Worm (Caenorhabditis elegans) whole organism, L1 larva: ENCODE results near the gene bath-44.
A peak's percentile ranks its signal among the peaks of the same experiment; 100 is the strongest.

Source experiments
- C04F5.9 ChIP-seq: sonication (generic microtip); optimal IDR thresholded peaks from 2 replicates; lab custom pipeline; 2016; ENCODE audit warnings: missing genetic modification characterization, missing compliant biosample characterization
- F16B12.6 ChIP-seq: fragments of 150-350 bp; optimal IDR thresholded peaks from 2 replicates; lab custom pipeline; 2014; ENCODE audit warnings: missing biosample characterization, missing genetic modification characterization
- blmp-1 ChIP-seq: fragments of 150-350 bp; optimal IDR thresholded peaks from 2 replicates; lab custom pipeline; 2014; ENCODE audit warnings: missing biosample characterization, missing genetic modification characterization
- ceh-82 ChIP-seq, 3 experiments: fragments of 150-350 bp in 1 of 3; sonication (generic microtip) in 2 of 3; optimal IDR thresholded peaks; 2 replicates each; lab custom pipeline; 2014 to 2017; ENCODE audit warnings: missing biosample characterization in 3 of 3, missing genetic modification characterization in 3 of 3
- ceh-88 ChIP-seq: fragments of 200-800 bp; sonication (Bioruptor generic); IDR thresholded peaks from 2 replicates; pipeline ENCODE4 v1.3.6; 2022; ENCODE audit warnings: missing genetic modification characterization, missing compliant biosample characterization
- dsc-1 ChIP-seq: sonication (generic microtip); optimal IDR thresholded peaks from 2 replicates; lab custom pipeline; 2016; ENCODE audit warnings: mild to moderate bottlenecking, missing genetic modification characterization, missing compliant biosample characterization
- elt-2 ChIP-seq: sonication (generic microtip); optimal IDR thresholded peaks from 2 replicates; lab custom pipeline; 2016; ENCODE audit warnings: missing genetic modification characterization, mild to moderate bottlenecking, inconsistent platforms, missing compliant biosample characterization, missing genetic modification reagents
- elt-3 ChIP-seq, 6 experiments: fragments of 150-350 bp in 1 of 6; sonication (generic microtip); optimal IDR thresholded peaks; 2 replicates each; lab custom pipeline; 2017 to 2018; ENCODE audit warnings: missing biosample characterization in 6 of 6, missing genetic modification characterization in 6 of 6, inconsistent platforms in 1 of 6
- fkh-4 ChIP-seq: sonication (generic microtip); optimal IDR thresholded peaks from 2 replicates; lab custom pipeline; 2016; ENCODE audit warnings: missing compliant biosample characterization, missing genetic modification characterization, borderline replicate concordance
- grh-1 ChIP-seq: fragments of 200-800 bp; sonication (Bioruptor generic); IDR thresholded peaks from 2 replicates; pipeline ENCODE4 v1.3.6; 2022; ENCODE audit warnings: missing genetic modification reagents, missing genetic modification characterization, missing compliant biosample characterization
- hlh-4 ChIP-seq: sonication (generic microtip); optimal IDR thresholded peaks from 2 replicates; lab custom pipeline; 2016; ENCODE audit warnings: mild to moderate bottlenecking, missing genetic modification characterization, missing compliant biosample characterization
- jun-1 ChIP-seq: fragments of 150-350 bp; optimal IDR thresholded peaks from 2 replicates; lab custom pipeline; 2014; ENCODE audit warnings: missing biosample characterization, missing genetic modification reagents, missing genetic modification characterization
- lin-14 ChIP-seq: fragments of 200-800 bp; sonication (Bioruptor generic); optimal IDR thresholded peaks from 2 replicates; lab custom pipeline; 2018; ENCODE audit warnings: mild to moderate bottlenecking, missing genetic modification characterization, moderate library complexity, missing compliant biosample characterization
- lin-35 ChIP-seq, 2 experiments: fragments of 150-350 bp; optimal IDR thresholded peaks; 2 replicates each; lab custom pipeline; 2014; ENCODE audit warnings: missing biosample characterization in 2 of 2, missing genetic modification characterization in 2 of 2, missing genetic modification reagents in 2 of 2
- lir-3 ChIP-seq: sonication (generic microtip); optimal IDR thresholded peaks from 2 replicates; lab custom pipeline; 2016; ENCODE audit warnings: mild to moderate bottlenecking, missing genetic modification characterization, moderate library complexity, missing compliant biosample characterization; ENCODE audit not compliant: poor library complexity
- lsy-2 ChIP-seq, 2 experiments: fragments of 150-350 bp; optimal IDR thresholded peaks; 2 replicates each; lab custom pipeline; 2014; ENCODE audit warnings: missing biosample characterization in 2 of 2, missing genetic modification characterization in 2 of 2
- mep-1 ChIP-seq: fragments of 150-350 bp; optimal IDR thresholded peaks from 2 replicates; lab custom pipeline; 2014; ENCODE audit warnings: missing biosample characterization, missing genetic modification characterization
- nhr-19 ChIP-seq: fragments of 200-800 bp; sonication (Bioruptor generic); conservative IDR thresholded peaks from 2 replicates; pipeline ENCODE4 v1.3.6; 2022; ENCODE audit warnings: missing genetic modification characterization, missing compliant biosample characterization
- nhr-20 ChIP-seq: sonication (generic microtip); optimal IDR thresholded peaks from 2 replicates; lab custom pipeline; 2016; ENCODE audit warnings: mild to moderate bottlenecking, missing genetic modification characterization, missing compliant biosample characterization
- nhr-28 ChIP-seq: fragments of 150-350 bp; optimal IDR thresholded peaks from 2 replicates; lab custom pipeline; 2014; ENCODE audit warnings: missing biosample characterization, missing genetic modification characterization
- nhr-71 ChIP-seq: sonication (generic microtip); optimal IDR thresholded peaks from 2 replicates; lab custom pipeline; 2016; ENCODE audit warnings: mild to moderate bottlenecking, missing genetic modification characterization, moderate library complexity, missing compliant biosample characterization
- nhr-77 ChIP-seq: fragments of 150-350 bp; optimal IDR thresholded peaks from 2 replicates; lab custom pipeline; 2014; ENCODE audit warnings: missing biosample characterization, missing genetic modification characterization
- nhr-84 ChIP-seq: sonication (generic microtip); optimal IDR thresholded peaks from 2 replicates; lab custom pipeline; 2017; ENCODE audit warnings: missing biosample characterization, missing genetic modification characterization
- nhr-85 ChIP-seq: sonication (generic microtip); peaks from one replicate; lab custom pipeline; 2016; ENCODE audit warnings: missing genetic modification characterization, inconsistent platforms, missing compliant biosample characterization
- pax-3 ChIP-seq: fragments of 200-800 bp; sonication (Bioruptor generic); optimal IDR thresholded peaks from 2 replicates; lab custom pipeline; 2018; ENCODE audit warnings: mild to moderate bottlenecking, missing genetic modification characterization, moderate library complexity, missing compliant biosample characterization
- pqm-1 ChIP-seq: sonication (generic microtip); optimal IDR thresholded peaks from 3 replicates; lab custom pipeline; 2017; ENCODE audit warnings: missing biosample characterization, missing genetic modification characterization
- rnt-1 ChIP-seq: sonication (generic microtip); optimal IDR thresholded peaks from 2 replicates; lab custom pipeline; 2016; ENCODE audit warnings: mild to moderate bottlenecking, missing genetic modification characterization, moderate library complexity, missing compliant biosample characterization
- snu-23 ChIP-seq: sonication (generic microtip); optimal IDR thresholded peaks from 2 replicates; lab custom pipeline; 2016; ENCODE audit warnings: missing genetic modification characterization, missing compliant biosample characterization
- tbx-2 ChIP-seq: sonication (generic microtip); optimal IDR thresholded peaks from 2 replicates; lab custom pipeline; 2016; ENCODE audit warnings: missing genetic modification characterization, missing compliant biosample characterization
- xbp-1 ChIP-seq: sonication (generic microtip); optimal IDR thresholded peaks from 2 replicates; lab custom pipeline; 2016; ENCODE audit warnings: missing genetic modification characterization, missing compliant biosample characterization
- zag-1 ChIP-seq: fragments of 150-350 bp; optimal IDR thresholded peaks from 2 replicates; lab custom pipeline; 2014; ENCODE audit warnings: missing biosample characterization, missing genetic modification characterization
- ztf-4 ChIP-seq: fragments of 150-350 bp; optimal IDR thresholded peaks from 2 replicates; lab custom pipeline; 2014; ENCODE audit warnings: missing biosample characterization, missing genetic modification characterization

The bath-44 gene

ce11 chrII:7413275-7413674, 18.5 kb downstream of the bath-44 start:
- TF ChIP-seq rnt-1 (tag; lab: Kevin White, UChicago) (no peak), tbx-2 (peak; percentile 37), C04F5.9 (tag; lab: Kevin White, UChicago) (no peak), jun-1 (no peak), nhr-19 (GFP tag; lab: Robert Waterston, UW) (peak; percentile 18), ceh-82 (tag; optimal IDR thresholded peaks at IDR 0.05; lab: Kevin White, UChicago) (no peak), fkh-4 (no peak), nhr-20 (peak; percentile 49), pax-3 (tag; lab: Kevin White, UChicago) (no peak), ztf-4 (tag; lab: Kevin White, UChicago) (no peak), blmp-1 (tag; lab: Kevin White, UChicago) (peak; percentile 76), lsy-2 (tag; optimal IDR thresholded peaks at IDR 0.05; lab: Kevin White, UChicago) (no peak), nhr-71 (tag; lab: Kevin White, UChicago) (peak; percentile 59), grh-1 (GFP tag; lab: Robert Waterston, UW) (peak; percentile 36; the same call in 1 of the 2 replicates), nhr-28 (tag; lab: Kevin White, UChicago) (no peak), elt-3 (tag; optimal IDR thresholded peaks at IDR 0.05; lab: Kevin White, UChicago) (peak in 5 of 6 experiments; percentile 32 to 73 (median 61)), lin-14 (peak; percentile 44), dsc-1 (peak; percentile 12), snu-23 (GFP tag; lab: Kevin White, UChicago) (peak; percentile 14), nhr-85 (tag; lab: Kevin White, UChicago) (peak; percentile 91)

DNA sequence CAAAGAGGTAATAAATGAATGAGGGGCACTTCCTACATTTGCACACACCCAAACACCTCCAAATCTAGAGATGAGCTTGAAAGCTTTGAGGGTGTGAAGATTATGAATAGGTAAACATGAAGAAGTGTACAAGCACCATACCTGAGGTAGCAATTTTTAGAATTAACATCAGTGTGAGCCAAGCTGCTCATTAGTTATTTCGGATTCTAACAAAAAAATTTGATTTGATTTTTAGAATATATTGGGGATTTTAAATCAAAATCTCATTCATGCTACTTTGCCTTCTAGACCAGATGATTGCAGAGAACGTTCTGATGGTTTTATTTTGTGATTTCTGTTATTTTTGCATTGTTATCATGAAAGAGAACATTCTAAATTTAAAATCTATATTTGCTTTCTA, 19.0 kb downstream of the bath-44 start:
- no peak for TF ChIP-seq zag-1 (tag; lab: Kevin White, UChicago)

- TF ChIP-seq grh-1 (GFP tag; lab: Robert Waterston, UW) = no peak
- TF ChIP-seq pqm-1 = no peak
- TF ChIP-seq nhr-77 (tag; lab: Kevin White, UChicago) = no peak
- peak; percentile 32 for TF ChIP-seq rnt-1 (tag; lab: Kevin White, UChicago)
- TF ChIP-seq mep-1 (tag; lab: Kevin White, UChicago) = no peak
- TF ChIP-seq lin-14 = peak; percentile 55
Observed at ce11 chrII:7419563-7419962, 24.8 kb downstream of the bath-44 start.

DNA sequence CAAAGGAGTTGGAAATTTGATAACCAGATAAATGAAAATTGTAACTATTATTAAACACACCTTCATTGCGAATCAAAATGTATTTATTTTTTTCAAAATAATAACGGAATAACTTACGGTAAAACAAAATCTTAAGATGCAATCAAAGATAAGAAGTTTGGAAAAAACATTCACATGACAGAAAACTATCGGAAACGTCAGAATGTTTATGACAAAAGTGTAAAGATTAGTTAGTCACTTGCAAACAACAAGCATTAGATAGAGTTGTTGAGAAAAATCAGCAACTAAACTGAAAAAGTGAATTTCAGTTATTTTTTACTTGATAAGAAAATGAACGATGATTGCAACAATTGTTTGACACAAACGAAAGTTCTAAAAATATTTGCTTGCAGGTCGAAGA, 25.4 kb downstream of the bath-44 start:
- TF ChIP-seq ceh-88 (no peak), nhr-71 (tag; lab: Kevin White, UChicago) (peak; percentile 11), hlh-4 (tag; lab: Kevin White, UChicago) (no peak), elt-2 (tag; lab: Kevin White, UChicago) (peak; percentile 13), snu-23 (GFP tag; lab: Kevin White, UChicago) (no peak), blmp-1 (tag; lab: Kevin White, UChicago) (peak; percentile 16), F16B12.6 (no peak), nhr-85 (tag; lab: Kevin White, UChicago) (peak; percentile 39), elt-3 (tag; optimal IDR thresholded peaks at IDR 0.05; lab: Kevin White, UChicago) (peak in 1 of 6 experiments; percentile 0), pqm-1 (no peak), nhr-20 (peak; percentile 21), lir-3 (tag; lab: Kevin White, UChicago) (no peak), nhr-84 (no peak)

DNA sequence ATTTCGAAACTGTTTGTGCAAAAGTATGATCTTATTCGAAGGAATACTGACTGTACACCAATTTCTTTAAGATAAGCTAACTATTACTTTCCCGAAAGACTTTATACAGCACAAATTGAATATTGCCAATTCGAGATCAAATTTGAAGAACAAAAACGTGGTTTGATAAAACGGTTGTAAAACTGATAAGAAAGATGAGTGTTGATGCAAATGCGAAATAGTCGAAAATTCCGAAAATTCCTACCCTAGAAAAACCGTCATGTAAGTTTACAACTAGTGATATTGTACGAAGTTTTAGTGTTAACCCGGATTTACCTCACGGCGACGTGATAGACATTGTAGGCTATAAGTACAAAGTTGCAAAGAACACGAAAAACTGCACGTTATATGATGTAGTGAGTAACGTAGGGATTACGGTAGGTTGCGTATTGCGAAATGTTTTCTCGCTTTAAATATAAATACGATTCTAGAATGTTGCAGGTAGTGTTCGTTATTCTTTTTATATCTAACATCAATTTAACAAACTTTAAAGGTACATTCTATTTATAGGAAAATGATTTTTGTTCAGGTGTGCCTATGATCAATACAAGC, 26.1 kb downstream of the bath-44 start:
- TF ChIP-seq lin-35 (GFP tag; optimal IDR thresholded peaks at IDR 0.05; lab: Kevin White, UChicago) (peak in 1 of 2 experiments; percentile 39), nhr-20 (peak; percentile 32), lsy-2 (tag; optimal IDR thresholded peaks at IDR 0.05; lab: Kevin White, UChicago) (peak in 1 of 2 experiments; percentile 51), elt-2 (tag; lab: Kevin White, UChicago) (peak; percentile 56), snu-23 (GFP tag; lab: Kevin White, UChicago) (no peak), elt-3 (tag; optimal IDR thresholded peaks at IDR 0.05; lab: Kevin White, UChicago) (peak in 1 of 6 experiments; percentile 59), nhr-84 (no peak), pqm-1 (no peak), xbp-1 (tag; lab: Kevin White, UChicago) (no peak)
